Worm (Caenorhabditis elegans): ENCODE results near the gene chtb-1.

ce11 chrIII:9346722-9347121 lies 8.5 kb downstream of the chtb-1 start:
- TF ChIP-seq nhr-11 (tag; optimal IDR thresholded peaks at IDR 0.05) (no peak), syd-9 (tag; optimal IDR thresholded peaks at IDR 0.05) (no peak), nfya-1 (tag; optimal IDR thresholded peaks at IDR 0.05) (no peak), pax-1 (tag; optimal IDR thresholded peaks at IDR 0.05) (no peak), unc-86 (tag; optimal IDR thresholded peaks at IDR 0.05) (no peak), npax-4 (tag; optimal IDR thresholded peaks at IDR 0.05) (no peak), ama-1 (optimal IDR thresholded peaks at IDR 0.05) (no peak), che-1 (tag; optimal IDR thresholded peaks at IDR 0.05) (no peak), F13H6.1 (tag; optimal IDR thresholded peaks at IDR 0.05) (no peak), ceh-18 (tag; optimal IDR thresholded peaks at IDR 0.05) (no peak), ceh-48 (tag; optimal IDR thresholded peaks at IDR 0.05) (no peak), tbx-2 (tag; optimal IDR thresholded peaks at IDR 0.05) (no peak)
